Worm (Caenorhabditis elegans): Measurements from ENCODE around the gene pst-2.

ce11 chrIII:5707546-5707945 lies 27.3 kb downstream of the pst-2 start:
- no peak for TF ChIP-seq hsf-1 (GFP tag; IDR thresholded peaks at IDR 0.05)
- TF ChIP-seq sea-2 (GFP tag; IDR thresholded peaks at IDR 0.05): no peak
- no peak for TF ChIP-seq xnd-1 (tag; optimal IDR thresholded peaks at IDR 0.05)
- no peak for TF ChIP-seq unc-62 (GFP tag; optimal IDR thresholded peaks at IDR 0.05)
- TF ChIP-seq pha-4 (tag; optimal IDR thresholded peaks at IDR 0.05): no peak
- no peak for TF ChIP-seq ama-1 (optimal IDR thresholded peaks at IDR 0.05)
- no peak for TF ChIP-seq ama-1 (GFP tag; optimal IDR thresholded peaks at IDR 0.05)
- TF ChIP-seq lin-54 (GFP tag; optimal IDR thresholded peaks at IDR 0.05): no peak
